Worm (Caenorhabditis elegans): ENCODE results near the gene C08B6.5.

Gene C08B6.5

ce11 chrV:10146787-10147186, 29.2 kb downstream of the C08B6.5 start (continued):
- no peak for TF ChIP-seq tbx-2 (tag; optimal IDR thresholded peaks at IDR 0.05)
- no peak for TF ChIP-seq zag-1 (tag; optimal IDR thresholded peaks at IDR 0.05)
- TF ChIP-seq C16A3.4 (tag; optimal IDR thresholded peaks at IDR 0.05) = no peak
- TF ChIP-seq egl-13 (tag; optimal IDR thresholded peaks at IDR 0.05) = no peak
- TF ChIP-seq nhr-71 (tag; optimal IDR thresholded peaks at IDR 0.05) = peak; percentile 71
- TF ChIP-seq swsn-7 (tag; optimal IDR thresholded peaks at IDR 0.05) = peak; percentile 8
- TF ChIP-seq Y116A8C.19 (tag; optimal IDR thresholded peaks at IDR 0.05; ENCODE audit: borderline replicate concordance) = no peak
- peak; percentile 38 for TF ChIP-seq unc-130 (tag; optimal IDR thresholded peaks at IDR 0.05)
- TF ChIP-seq vab-15 (tag; optimal IDR thresholded peaks at IDR 0.05) = no peak
- TF ChIP-seq ceh-88 (GFP tag; IDR thresholded peaks at IDR 0.05) = no peak
- no peak for TF ChIP-seq ces-1 (GFP tag; optimal IDR thresholded peaks at IDR 0.05)
- peak; percentile 15 for TF ChIP-seq ztf-4 (tag; optimal IDR thresholded peaks at IDR 0.05)
- no peak for TF ChIP-seq nhr-77 (tag; optimal IDR thresholded peaks at IDR 0.05)
- no peak for TF ChIP-seq ztf-11 (tag; optimal IDR thresholded peaks at IDR 0.05)
- peak; percentile 31; the same call in 1 of the 2 replicates for TF ChIP-seq nhr-19 (GFP tag; conservative IDR thresholded peaks at IDR 0.05)
- no peak for TF ChIP-seq efl-3 (GFP tag; optimal IDR thresholded peaks at IDR 0.05)
- peak; percentile 64 for TF ChIP-seq lin-14 (GFP tag; optimal IDR thresholded peaks at IDR 0.05)
- TF ChIP-seq nhr-12 (tag; optimal IDR thresholded peaks at IDR 0.05) = no peak
- no peak for TF ChIP-seq lin-35 (GFP tag; optimal IDR thresholded peaks at IDR 0.05)
- TF ChIP-seq nhr-28 (tag; optimal IDR thresholded peaks at IDR 0.05) = no peak
- TF ChIP-seq snu-23 (GFP tag; optimal IDR thresholded peaks at IDR 0.05) = peak; percentile 9
- TF ChIP-seq fos-1 (tag; optimal IDR thresholded peaks at IDR 0.05) = no peak
- no peak for TF ChIP-seq lir-3 (tag; optimal IDR thresholded peaks at IDR 0.05; ENCODE audit: poor library complexity)
- TF ChIP-seq dsc-1 (tag; optimal IDR thresholded peaks at IDR 0.05) = no peak

ce11 chrV:10148352-10148751, 30.8 kb downstream of the C08B6.5 start, which contains the start of gene srsx-26:
Gene srsx-26 (plus strand): TSS chrV:10148652.
- no peak for TF ChIP-seq irx-1 (tag; optimal IDR thresholded peaks at IDR 0.05)
- TF ChIP-seq vab-15 (tag; optimal IDR thresholded peaks at IDR 0.05) = no peak
- no peak for TF ChIP-seq pag-3 (tag; optimal IDR thresholded peaks at IDR 0.05; ENCODE audit: borderline replicate concordance, insufficient read depth)
- no peak for TF ChIP-seq unc-62 (GFP tag; optimal IDR thresholded peaks at IDR 0.05)
- TF ChIP-seq elt-3 (tag; optimal IDR thresholded peaks at IDR 0.05) = no peak
- TF ChIP-seq skn-1 (tag; optimal IDR thresholded peaks at IDR 0.05) = no peak
- TF ChIP-seq nhr-28 (tag; optimal IDR thresholded peaks at IDR 0.05) = no peak
- TF ChIP-seq nhr-12 (tag; optimal IDR thresholded peaks at IDR 0.05) = no peak
- TF ChIP-seq ceh-90 (tag; optimal IDR thresholded peaks at IDR 0.05) = peak; percentile 14
- no peak for TF ChIP-seq ztf-11 (tag; optimal IDR thresholded peaks at IDR 0.05)
- no peak for TF ChIP-seq ces-1 (GFP tag; optimal IDR thresholded peaks at IDR 0.05)
- TF ChIP-seq xbp-1 (tag; optimal IDR thresholded peaks at IDR 0.05) = no peak
- no peak for TF ChIP-seq efl-3 (GFP tag; optimal IDR thresholded peaks at IDR 0.05)
- peak; percentile 51 for TF ChIP-seq ceh-8 (GFP tag; optimal IDR thresholded peaks at IDR 0.05)
- TF ChIP-seq nhr-85 (tag) = no peak
- no peak for TF ChIP-seq unc-130 (tag; optimal IDR thresholded peaks at IDR 0.05)
- TF ChIP-seq C04F5.9 (tag; optimal IDR thresholded peaks at IDR 0.05) = no peak
- TF ChIP-seq nhr-90 (tag; optimal IDR thresholded peaks at IDR 0.05; ENCODE audit: poor library complexity) = no peak
- no peak for TF ChIP-seq blmp-1 (tag; optimal IDR thresholded peaks at IDR 0.05)
- no peak for TF ChIP-seq F16B12.6 (tag; optimal IDR thresholded peaks at IDR 0.05)
- peak; percentile 56 for TF ChIP-seq fkh-8 (tag; optimal IDR thresholded peaks at IDR 0.05)
- TF ChIP-seq mep-1 (tag; optimal IDR thresholded peaks at IDR 0.05) = no peak
- TF ChIP-seq nhr-47 (tag; optimal IDR thresholded peaks at IDR 0.05) = peak; percentile 37
- TF ChIP-seq ceh-63 (GFP tag; optimal IDR thresholded peaks at IDR 0.05) = no peak
- no peak for TF ChIP-seq unc-98 (GFP tag; IDR thresholded peaks at IDR 0.05)
- no peak for TF ChIP-seq aly-2 (tag; optimal IDR thresholded peaks at IDR 0.05)
- no peak for TF ChIP-seq lin-35 (GFP tag; optimal IDR thresholded peaks at IDR 0.05)
- TF ChIP-seq nhr-71 (tag; optimal IDR thresholded peaks at IDR 0.05) = peak; percentile 30
